Worm (Caenorhabditis elegans) whole organism, late embryonic: ENCODE results near the gene dyci-1.

Source experiments
- K09A11.1 ChIP-seq: sonication (generic microtip); optimal IDR thresholded peaks from 2 replicates; lab custom pipeline; 2017; ENCODE audit warnings: antibody characterized with exemption, mild to moderate bottlenecking, missing genetic modification characterization, missing compliant biosample characterization; ENCODE audit not compliant: insufficient read depth
- ama-1 ChIP-seq: fragments of 150-350 bp; optimal IDR thresholded peaks from 2 replicates; lab custom pipeline; 2014
- ceh-30 ChIP-seq: fragments of 150-350 bp; optimal IDR thresholded peaks from 2 replicates; lab custom pipeline; 2014; ENCODE audit warnings: missing biosample characterization, missing genetic modification characterization
- che-1 ChIP-seq: sonication (generic microtip); optimal IDR thresholded peaks from 2 replicates; lab custom pipeline; 2016; ENCODE audit warnings: mild to moderate bottlenecking, missing genetic modification characterization, missing compliant biosample characterization
- ets-4 ChIP-seq: sonication (generic microtip); optimal IDR thresholded peaks from 2 replicates; lab custom pipeline; 2016; ENCODE audit warnings: missing genetic modification characterization, missing compliant biosample characterization
- fkh-10 ChIP-seq: fragments of 150-350 bp; optimal IDR thresholded peaks from 2 replicates; lab custom pipeline; 2014; ENCODE audit warnings: missing biosample characterization, missing genetic modification reagents, missing genetic modification characterization
- fkh-6 ChIP-seq: sonication (generic microtip); optimal IDR thresholded peaks from 2 replicates; lab custom pipeline; 2016; ENCODE audit warnings: missing genetic modification characterization, missing compliant biosample characterization
- gmeb-2 ChIP-seq: sonication (generic microtip); optimal IDR thresholded peaks from 2 replicates; lab custom pipeline; 2016; ENCODE audit warnings: missing genetic modification characterization, inconsistent platforms, missing compliant biosample characterization
- hlh-13 ChIP-seq: fragments of 200-800 bp; sonication (Bioruptor generic); optimal IDR thresholded peaks from 2 replicates; lab custom pipeline; 2018; ENCODE audit warnings: mild to moderate bottlenecking, missing genetic modification characterization, missing compliant biosample characterization
- nhr-11 ChIP-seq: fragments of 150-350 bp; optimal IDR thresholded peaks from 2 replicates; lab custom pipeline; 2014; ENCODE audit warnings: missing biosample characterization, missing genetic modification characterization
- pha-4 ChIP-seq: fragments of 150-350 bp; optimal IDR thresholded peaks from 2 replicates; lab custom pipeline; 2018; ENCODE audit warnings: missing biosample characterization, missing genetic modification reagents, missing genetic modification characterization
- syd-9 ChIP-seq: sonication (generic microtip); optimal IDR thresholded peaks from 2 replicates; lab custom pipeline; 2016; ENCODE audit warnings: mild to moderate bottlenecking, missing genetic modification characterization, moderate library complexity, missing compliant biosample characterization
- unc-55 ChIP-seq: sonication (generic microtip); optimal IDR thresholded peaks from 2 replicates; lab custom pipeline; 2017; ENCODE audit warnings: missing biosample characterization, missing genetic modification reagents, missing genetic modification characterization

DNA sequence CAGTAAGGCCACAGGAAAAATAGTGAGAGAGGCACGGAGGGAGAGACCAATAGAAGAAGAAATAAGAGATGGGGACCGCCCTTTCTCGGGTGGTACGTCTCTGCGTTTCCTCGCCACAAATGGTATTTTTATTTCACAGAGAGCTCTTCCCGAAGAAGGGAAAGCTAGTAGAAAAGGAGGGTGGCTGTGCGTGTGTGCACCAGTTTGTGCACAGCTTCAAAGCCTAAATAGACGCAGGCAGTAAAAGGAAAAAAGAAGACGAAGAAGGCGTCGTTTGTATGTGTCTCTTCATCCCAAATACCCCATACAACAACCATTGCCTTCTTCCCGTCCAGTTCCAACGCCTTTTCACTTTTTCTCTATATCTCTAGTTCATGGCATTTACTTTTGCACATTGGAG, 24.7 kb upstream of the dyci-1 start:
- TF ChIP-seq unc-55 (GFP tag; lab: Kevin White, UChicago) (no peak), che-1 (tag; lab: Kevin White, UChicago) (no peak), ceh-30 (tag; lab: Kevin White, UChicago) (no peak), pha-4 (tag; lab: Kevin White, UChicago) (no peak), nhr-11 (tag; lab: Kevin White, UChicago) (no peak), ama-1 (lab: Kevin White, UChicago) (no peak), hlh-13 (no peak), K09A11.1 (tag; lab: Kevin White, UChicago) (no peak), ets-4 (no peak), fkh-10 (GFP tag; lab: Kevin White, UChicago) (peak; percentile 26), gmeb-2 (tag; lab: Kevin White, UChicago) (no peak), fkh-6 (tag; lab: Kevin White, UChicago) (no peak), syd-9 (peak; percentile 52)
